Worm (Caenorhabditis elegans) whole organism, young adult: ENCODE measurements around the gene ZC196.2.

Experiments
- D2030.7 ChIP-seq: fragments of 200-800 bp; sonication (Bioruptor generic); IDR thresholded peaks from 2 replicates; pipeline ENCODE4 v1.3.6; 2022; ENCODE audit warnings: missing genetic modification reagents, missing genetic modification characterization, missing compliant biosample characterization
- F23B12.7 ChIP-seq: sonication (generic microtip); optimal IDR thresholded peaks from 2 replicates; lab custom pipeline; 2017; ENCODE audit warnings: missing genetic modification characterization, mild to moderate bottlenecking, missing compliant biosample characterization, antibody characterized with exemption, moderate library complexity; ENCODE audit not compliant: insufficient read depth
- F49E8.2 ChIP-seq: sonication (generic microtip); optimal IDR thresholded peaks from 3 replicates; lab custom pipeline; 2017; ENCODE audit warnings: missing genetic modification characterization, mild to moderate bottlenecking, missing compliant biosample characterization, antibody characterized with exemption, moderate library complexity; ENCODE audit not compliant: insufficient read depth
- F52B5.7 ChIP-seq: sonication (generic microtip); optimal IDR thresholded peaks from 2 replicates; lab custom pipeline; 2016; ENCODE audit warnings: mild to moderate bottlenecking, missing genetic modification characterization, missing compliant biosample characterization
- ZK185.1 ChIP-seq: sonication (generic microtip); optimal IDR thresholded peaks from 2 replicates; lab custom pipeline; 2016; ENCODE audit warnings: mild to moderate bottlenecking, missing genetic modification characterization, missing compliant biosample characterization; ENCODE audit not compliant: poor library complexity, severe bottlenecking
- ama-1 ChIP-seq, 3 experiments: fragments of 150-350 bp in 1 of 3; sonication (generic microtip) in 2 of 3; optimal IDR thresholded peaks; 2 replicates each; lab custom pipeline; 2014 to 2018; ENCODE audit warnings: missing biosample characterization in 2 of 3, missing genetic modification characterization in 2 of 3, missing genetic modification reagents in 2 of 3
- aptf-2 ChIP-seq: fragments of 200-800 bp; sonication (Bioruptor generic); conservative IDR thresholded peaks from 2 replicates; pipeline ENCODE4 v1.3.6; 2022; ENCODE audit warnings: missing genetic modification reagents, missing genetic modification characterization, missing compliant biosample characterization
- chd-7 ChIP-seq: sonication (generic microtip); optimal IDR thresholded peaks from 2 replicates; lab custom pipeline; 2016; ENCODE audit warnings: mild to moderate bottlenecking, missing genetic modification characterization, moderate library complexity, missing compliant biosample characterization
- him-1 ChIP-seq: sonication (generic microtip); optimal IDR thresholded peaks from 2 replicates; lab custom pipeline; 2016; ENCODE audit warnings: missing genotype, missing genetic modification reagents, missing genetic modification characterization, missing compliant biosample characterization
- zfh-2 ChIP-seq: fragments of 200-800 bp; sonication (Bioruptor generic); conservative IDR thresholded peaks from 2 replicates; pipeline ENCODE4 v1.3.6; 2022; ENCODE audit warnings: missing genetic modification reagents, missing genetic modification characterization, missing compliant biosample characterization

- TF ChIP-seq zfh-2 (GFP tag; lab: Robert Waterston, UW) = no peak
- no peak for TF ChIP-seq aptf-2 (GFP tag; lab: Robert Waterston, UW)
- TF ChIP-seq F23B12.7 = no peak
- TF ChIP-seq ama-1 (optimal IDR thresholded peaks at IDR 0.05; lab: Kevin White, UChicago) = no peak
- no peak for TF ChIP-seq ama-1 (GFP tag; optimal IDR thresholded peaks at IDR 0.05; lab: Kevin White, UChicago)
- TF ChIP-seq ZK185.1 (tag; lab: Kevin White, UChicago) = no peak
- TF ChIP-seq D2030.7 (GFP tag; lab: Robert Waterston, UW) = no peak
- TF ChIP-seq him-1 = no peak
- no peak for TF ChIP-seq chd-7 (tag; lab: Kevin White, UChicago)
- no peak for TF ChIP-seq F49E8.2 (tag; lab: Kevin White, UChicago)
- TF ChIP-seq F52B5.7 = no peak
These were observed 29.3 kb downstream of the ZC196.2 start, which contains the start of gene B0507.3 for ce11 chrV:8768481-8768959.
